Worm (Caenorhabditis elegans): Measurements from ENCODE around the gene nhr-27.

nhr-27 gene

ce11 chrX:12854680-12855079, 46.6 kb upstream of the nhr-27 start (continued):
- TF ChIP-seq lin-39 (tag; optimal IDR thresholded peaks at IDR 0.05) = no peak
- TF ChIP-seq vab-7 (GFP tag; IDR thresholded peaks at IDR 0.05) = peak; percentile 32; the same call in 1 of the 2 replicates
- peak; percentile 56 for TF ChIP-seq lin-38 (GFP tag; IDR thresholded peaks at IDR 0.05)
- TF ChIP-seq snpc-1.2 (GFP tag; IDR thresholded peaks at IDR 0.05) = peak; percentile 78

ce11 chrX:12854135-12854534, 46.0 kb upstream of the nhr-27 start:
- TF ChIP-seq zfp-3 (GFP tag; conservative IDR thresholded peaks at IDR 0.05) (no peak), mxl-3 (GFP tag; optimal IDR thresholded peaks at IDR 0.05) (no peak), mep-1 (tag; optimal IDR thresholded peaks at IDR 0.05) (no peak), nhr-42 (GFP tag; IDR thresholded peaks at IDR 0.05) (no peak), unc-62 (GFP tag; optimal IDR thresholded peaks at IDR 0.05 in 1 of 2) (no peak), unc-62 (tag; optimal IDR thresholded peaks at IDR 0.05) (no peak), ztf-7 (tag; optimal IDR thresholded peaks at IDR 0.05) (no peak), mxl-2 (GFP tag; conservative IDR thresholded peaks at IDR 0.05) (no peak), Y48G9A.11 (GFP tag; IDR thresholded peaks at IDR 0.05) (no peak), set-16 (GFP tag; IDR thresholded peaks at IDR 0.05) (no peak), T26A8.4 (GFP tag; IDR thresholded peaks at IDR 0.05) (no peak), nhr-10 (tag; optimal IDR thresholded peaks at IDR 0.05) (no peak)

ce11 chrX:12853079-12853478, 45.0 kb upstream of the nhr-27 start:
- peak; percentile 7 for TF ChIP-seq pqm-1 (tag; optimal IDR thresholded peaks at IDR 0.05)
- TF ChIP-seq lsy-2 (tag; optimal IDR thresholded peaks at IDR 0.05) = peak in 1 of 2 experiments; percentile 23
- no peak for TF ChIP-seq zip-11 (GFP tag; IDR thresholded peaks at IDR 0.05)
- TF ChIP-seq T20F7.1 (GFP tag; optimal IDR thresholded peaks at IDR 0.05) = no peak
- no peak for TF ChIP-seq ama-1 (optimal IDR thresholded peaks at IDR 0.05)
- TF ChIP-seq rbr-2 (tag; optimal IDR thresholded peaks at IDR 0.05) = no peak
- peak; percentile 4 for TF ChIP-seq nhr-48 (tag; optimal IDR thresholded peaks at IDR 0.05)
- TF ChIP-seq dve-1 (tag; optimal IDR thresholded peaks at IDR 0.05; ENCODE audit: insufficient read depth) = peak; percentile 58
- peak in 1 of 2 experiments; percentile 62 for TF ChIP-seq unc-62 (GFP tag; optimal IDR thresholded peaks at IDR 0.05 in 1 of 2)
- TF ChIP-seq unc-62 (tag; optimal IDR thresholded peaks at IDR 0.05) = no peak
- no peak for TF ChIP-seq tag-97 (GFP tag; IDR thresholded peaks at IDR 0.05)
- TF ChIP-seq mdt-29 (GFP tag; IDR thresholded peaks at IDR 0.05) = no peak
- TF ChIP-seq hlh-30 (tag; optimal IDR thresholded peaks at IDR 0.05; ENCODE audit: insufficient read depth) = peak; percentile 48
- no peak for TF ChIP-seq F37D6.2 (tag; optimal IDR thresholded peaks at IDR 0.05)
- no peak for TF ChIP-seq tra-1 (GFP tag; IDR thresholded peaks at IDR 0.05)
- no peak for TF ChIP-seq daf-16 (GFP tag; optimal IDR thresholded peaks at IDR 0.05)
- peak; percentile 78 for TF ChIP-seq daf-16 (tag; optimal IDR thresholded peaks at IDR 0.05)
- TF ChIP-seq mes-2 (tag; optimal IDR thresholded peaks at IDR 0.05; ENCODE audit: poor library complexity, severe bottlenecking) = peak; percentile 11
- TF ChIP-seq saeg-2 (GFP tag; IDR thresholded peaks at IDR 0.05) = no peak
- TF ChIP-seq dpl-1 (GFP tag; optimal IDR thresholded peaks at IDR 0.05) = peak; percentile 9
- TF ChIP-seq hlh-11 (tag; optimal IDR thresholded peaks at IDR 0.05) = peak; percentile 53
- TF ChIP-seq aha-1 (tag) = peak; percentile 86
- no peak for TF ChIP-seq egl-27 (tag; optimal IDR thresholded peaks at IDR 0.05)

- no peak for TF ChIP-seq set-16 (GFP tag; IDR thresholded peaks at IDR 0.05)
- peak; percentile 70 for TF ChIP-seq lin-38 (GFP tag; IDR thresholded peaks at IDR 0.05)
Measured at ce11 chrX:12852575-12852974, 44.5 kb upstream of the nhr-27 start, which contains the start of gene chd-3. Gene chd-3 (minus strand): TSS chrX:12852601.
